Worm (Caenorhabditis elegans): ENCODE data around the gene nhr-27.

- no peak for TF ChIP-seq ama-1 (optimal IDR thresholded peaks at IDR 0.05)
- no peak for TF ChIP-seq nhr-237 (tag; optimal IDR thresholded peaks at IDR 0.05)
- TF ChIP-seq lin-11 (tag; optimal IDR thresholded peaks at IDR 0.05): no peak
- TF ChIP-seq lsy-2 (tag; optimal IDR thresholded peaks at IDR 0.05): peak in 1 of 2 experiments; percentile 30
- TF ChIP-seq R02D3.7 (tag; optimal IDR thresholded peaks at IDR 0.05): no peak
- no peak for TF ChIP-seq snpc-4 (tag; optimal IDR thresholded peaks at IDR 0.05)
- no peak for TF ChIP-seq ztf-11 (tag; optimal IDR thresholded peaks at IDR 0.05)
- TF ChIP-seq lin-39 (tag; optimal IDR thresholded peaks at IDR 0.05): peak; percentile 84
- no peak for TF ChIP-seq fos-1 (tag; optimal IDR thresholded peaks at IDR 0.05)
- no peak for TF ChIP-seq elt-3 (tag; optimal IDR thresholded peaks at IDR 0.05)
Measured at ce11 chrX:12690346-12690745, 117.8 kb downstream of the nhr-27 start.

Measured in whole organism, L2 larva.